Worm (Caenorhabditis elegans) whole organism, L4 larva: ENCODE results near the gene txdc-9.

Source experiments
- attf-4 ChIP-seq: sonication (generic microtip); optimal IDR thresholded peaks from 3 replicates; lab custom pipeline; 2017; ENCODE audit warnings: missing biosample characterization, missing genetic modification characterization
- ceh-32 ChIP-seq: sonication (generic microtip); optimal IDR thresholded peaks from 2 replicates; lab custom pipeline; 2016; ENCODE audit warnings: mild to moderate bottlenecking, missing genetic modification characterization, missing compliant biosample characterization; ENCODE audit not compliant: poor library complexity
- ceh-82 ChIP-seq: sonication (generic microtip); optimal IDR thresholded peaks from 2 replicates; lab custom pipeline; 2017; ENCODE audit warnings: missing biosample characterization, missing genetic modification characterization
- ctbp-1 ChIP-seq: fragments of 200-800 bp; sonication (Bioruptor generic); IDR thresholded peaks from 2 replicates; pipeline ENCODE4 v1.3.6; 2022; ENCODE audit warnings: missing genetic modification reagents, missing genetic modification characterization, missing compliant biosample characterization
- dmd-9 ChIP-seq: fragments of 200-800 bp; sonication (Bioruptor generic); IDR thresholded peaks from 2 replicates; pipeline ENCODE4 v1.3.6; 2022; ENCODE audit warnings: missing genetic modification reagents, missing genetic modification characterization, missing compliant biosample characterization
- dpl-1 ChIP-seq: fragments of 150-350 bp; optimal IDR thresholded peaks from 2 replicates; lab custom pipeline; 2014; ENCODE audit warnings: missing biosample characterization, missing genetic modification reagents, missing genetic modification characterization
- lir-3 ChIP-seq: sonication (generic microtip); optimal IDR thresholded peaks from 2 replicates; lab custom pipeline; 2016; ENCODE audit warnings: mild to moderate bottlenecking, missing genetic modification characterization, missing compliant biosample characterization
- nhr-111 ChIP-seq: fragments of 200-800 bp; sonication (Bioruptor generic); optimal IDR thresholded peaks from 2 replicates; lab custom pipeline; 2018; ENCODE audit warnings: mild to moderate bottlenecking, missing genetic modification characterization, missing compliant biosample characterization
- nhr-76 ChIP-seq: fragments of 150-350 bp; optimal IDR thresholded peaks from 2 replicates; lab custom pipeline; 2014; ENCODE audit warnings: missing biosample characterization, missing genetic modification characterization
- unc-130 ChIP-seq: sonication (generic microtip); optimal IDR thresholded peaks from 2 replicates; lab custom pipeline; 2016; ENCODE audit warnings: missing genetic modification reagents, missing genetic modification characterization, missing compliant biosample characterization
- unc-62 ChIP-seq, 3 experiments: fragments of 150-350 bp in 1 of 3; sonication (generic microtip); optimal IDR thresholded peaks in 2 of 3; peaks in 1 of 3; 1 replicate in 1 of 3; 2 replicates in 2 of 3; lab custom pipeline; 2014 to 2017; ENCODE audit warnings: missing biosample characterization in 3 of 3, missing genetic modification characterization in 3 of 3, missing genetic modification reagents in 3 of 3, missing genotype in 1 of 3

DNA sequence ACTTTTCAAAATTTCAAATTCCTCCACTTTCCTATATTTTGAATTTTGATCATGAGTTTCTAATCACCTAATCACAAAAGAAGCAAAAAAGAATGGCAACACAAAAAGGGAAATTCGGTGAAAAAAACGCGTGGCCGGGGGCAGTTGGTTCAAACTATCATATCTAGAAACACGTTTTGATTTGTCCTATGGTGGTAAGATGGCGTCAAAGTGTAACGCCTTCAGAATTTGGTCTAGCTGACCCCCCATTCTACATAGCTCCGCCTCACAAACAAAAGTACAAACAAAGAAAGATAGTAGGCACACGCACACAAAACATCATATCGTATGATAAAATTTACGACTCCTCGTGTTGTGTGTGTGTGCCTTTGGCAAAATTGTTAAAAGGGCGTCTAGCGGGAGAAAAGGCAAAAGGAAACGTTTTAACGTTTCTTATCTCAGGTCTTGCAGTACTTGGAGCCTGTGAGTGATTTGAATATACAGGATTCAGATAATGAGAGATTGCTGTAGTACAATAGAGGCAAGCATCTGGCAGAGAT, 9.9 kb upstream of the txdc-9 start:
- TF ChIP-seq unc-62 (GFP tag; optimal IDR thresholded peaks at IDR 0.05 in 1 of 2; lab: Kevin White, UChicago) = peak in 1 of 2 experiments; percentile 83
- no peak for TF ChIP-seq unc-62 (tag; optimal IDR thresholded peaks at IDR 0.05; lab: Kevin White, UChicago)
- no peak for TF ChIP-seq dpl-1 (GFP tag; lab: Kevin White, UChicago)
- no peak for TF ChIP-seq nhr-76
- TF ChIP-seq lir-3 (tag; lab: Kevin White, UChicago) = no peak
- TF ChIP-seq dmd-9 (GFP tag; lab: Robert Waterston, UW) = no peak
- no peak for TF ChIP-seq nhr-111 (GFP tag; lab: Kevin White, UChicago)
- no peak for TF ChIP-seq ctbp-1 (GFP tag; lab: Robert Waterston, UW)
- no peak for TF ChIP-seq ceh-82 (tag; lab: Kevin White, UChicago)
- no peak for TF ChIP-seq unc-130 (GFP tag; lab: Kevin White, UChicago)
- no peak for TF ChIP-seq ceh-32
- TF ChIP-seq attf-4 (tag; lab: Kevin White, UChicago) = no peak
